Fruit fly (Drosophila melanogaster) Kc167 (cell line): Measurements from ENCODE around the gene betaCOP.

Source experiments
- Myc ChIP-seq: fragments of >200 bp; optimal IDR thresholded peaks from 2 replicates; lab custom pipeline; 2017; ENCODE audit warnings: missing external identifiers
- Sin3A ChIP-seq: fragments of >200 bp; optimal IDR thresholded peaks from 2 replicates; lab custom pipeline; 2018; ENCODE audit warnings: missing external identifiers
- h ChIP-seq: fragments of >200 bp; optimal IDR thresholded peaks from 3 replicates; lab custom pipeline; 2018; ENCODE audit warnings: missing external identifiers
- insv ChIP-seq: fragments of >200 bp; optimal IDR thresholded peaks from 3 replicates; lab custom pipeline; 2018; ENCODE audit warnings: missing external identifiers
- psq ChIP-seq: fragments of >200 bp; optimal IDR thresholded peaks from 2 replicates; lab custom pipeline; 2017; ENCODE audit warnings: missing external identifiers
- ttk ChIP-seq: sonication (Bioruptor generic); optimal IDR thresholded peaks from 2 replicates; lab custom pipeline; 2017; ENCODE audit warnings: missing external identifiers

Gene betaCOP

dm6 chrX:18385056-18385455, at the start of gene betaCOP:
Gene betaCOP, minus strand, starts transcription at chrX:18385242.
- TF ChIP-seq Myc (lab: Kevin White, UChicago): no peak
- TF ChIP-seq h (lab: Kevin White, UChicago): no peak
- TF ChIP-seq ttk (lab: Kevin White, UChicago): no peak

DNA sequence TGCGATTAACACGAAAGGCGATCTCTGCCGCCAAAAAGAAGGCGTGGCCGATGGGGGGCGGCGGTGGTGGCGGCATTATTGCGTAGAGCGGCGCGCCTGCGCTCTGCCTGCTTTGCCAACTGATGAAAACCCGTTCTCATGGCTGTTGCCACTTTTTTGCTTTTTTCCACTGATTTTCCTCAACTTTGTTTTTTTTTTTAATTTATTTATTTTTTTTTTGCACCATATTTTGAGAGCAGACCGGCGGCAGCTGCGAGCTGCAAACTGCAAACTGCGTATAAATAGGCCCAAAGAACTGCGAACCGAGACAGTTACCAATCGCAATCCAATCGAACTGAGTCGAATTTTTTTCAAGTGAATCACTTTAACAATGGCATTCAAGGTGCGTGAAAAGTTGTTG, 37.1 kb upstream of the betaCOP start, which contains the start of gene CG42323:
CG42323 (plus strand) TSS at position 302 of the 400 bp plus-strand sequence.
- TF ChIP-seq h (lab: Kevin White, UChicago) (no peak), Sin3A (lab: Kevin White, UChicago) (no peak)

dm6 chrX:18415115-18415514, 30.1 kb upstream of the betaCOP start, which contains the start of gene CG15056:
Gene CG15056, plus strand, starts transcription at chrX:18415415.
- no peak for TF ChIP-seq h (lab: Kevin White, UChicago)
- TF ChIP-seq ttk (lab: Kevin White, UChicago): no peak
- no peak for TF ChIP-seq insv
- no peak for TF ChIP-seq psq (lab: Kevin White, UChicago)
- TF ChIP-seq Sin3A (lab: Kevin White, UChicago): no peak

DNA sequence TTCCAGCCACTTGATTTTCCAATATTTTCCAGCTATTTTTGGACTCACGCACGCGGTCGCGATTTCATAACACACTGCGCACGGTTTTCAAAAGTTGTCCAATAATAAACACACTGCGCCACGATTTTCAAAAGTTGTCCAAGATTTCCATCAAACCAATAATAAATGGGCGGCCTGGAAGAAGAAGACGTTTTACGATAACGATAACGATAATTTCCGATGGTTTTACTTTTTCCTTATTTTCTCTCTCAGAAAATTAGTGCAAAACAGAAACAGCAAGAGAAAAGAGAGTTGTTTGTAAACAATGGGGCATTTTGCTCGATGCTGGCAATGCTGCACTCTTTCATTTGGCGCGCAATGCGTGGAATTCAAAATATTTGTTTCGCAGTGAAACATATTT, 24.9 kb upstream of the betaCOP start, which contains the start of gene Nt5b:
Nt5b (minus strand) TSS at position 207 of the 400 bp plus-strand sequence.
- TF ChIP-seq ttk (lab: Kevin White, UChicago) (no peak), Myc (lab: Kevin White, UChicago) (no peak), psq (lab: Kevin White, UChicago) (no peak), Sin3A (lab: Kevin White, UChicago) (no peak), h (lab: Kevin White, UChicago) (no peak), insv (no peak)

DNA sequence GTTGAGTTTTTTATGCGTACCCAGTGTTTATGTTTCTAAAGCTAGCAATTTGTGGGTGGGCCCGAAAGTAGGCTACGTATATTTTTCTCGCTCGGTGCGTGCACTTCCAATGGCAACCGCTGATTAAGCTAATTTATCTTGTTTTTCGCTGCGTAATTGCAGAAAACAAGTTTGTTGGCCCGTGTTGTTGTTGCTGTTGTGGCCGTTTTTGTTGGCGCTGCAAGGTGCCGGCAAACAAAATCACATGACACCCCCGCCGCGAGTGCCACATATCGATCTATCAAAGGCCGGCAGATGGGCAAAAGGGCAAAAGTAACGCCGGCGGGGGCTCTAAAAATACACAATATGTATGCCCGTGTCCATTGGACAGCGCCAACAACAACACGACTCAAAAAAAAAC, 24.4 kb upstream of the betaCOP start:
- no peak for TF ChIP-seq ttk (lab: Kevin White, UChicago)
- no peak for TF ChIP-seq h (lab: Kevin White, UChicago)
- no peak for TF ChIP-seq insv
- TF ChIP-seq Myc (lab: Kevin White, UChicago): no peak
- no peak for TF ChIP-seq psq (lab: Kevin White, UChicago)
- TF ChIP-seq Sin3A (lab: Kevin White, UChicago): no peak

- TF ChIP-seq psq (lab: Kevin White, UChicago) (no peak), h (lab: Kevin White, UChicago) (no peak), Sin3A (lab: Kevin White, UChicago) (no peak), Myc (lab: Kevin White, UChicago) (no peak), ttk (lab: Kevin White, UChicago) (no peak), insv (no peak)
Measured at dm6 chrX:18407394-18407721, 22.3 kb upstream of the betaCOP start.

DNA sequence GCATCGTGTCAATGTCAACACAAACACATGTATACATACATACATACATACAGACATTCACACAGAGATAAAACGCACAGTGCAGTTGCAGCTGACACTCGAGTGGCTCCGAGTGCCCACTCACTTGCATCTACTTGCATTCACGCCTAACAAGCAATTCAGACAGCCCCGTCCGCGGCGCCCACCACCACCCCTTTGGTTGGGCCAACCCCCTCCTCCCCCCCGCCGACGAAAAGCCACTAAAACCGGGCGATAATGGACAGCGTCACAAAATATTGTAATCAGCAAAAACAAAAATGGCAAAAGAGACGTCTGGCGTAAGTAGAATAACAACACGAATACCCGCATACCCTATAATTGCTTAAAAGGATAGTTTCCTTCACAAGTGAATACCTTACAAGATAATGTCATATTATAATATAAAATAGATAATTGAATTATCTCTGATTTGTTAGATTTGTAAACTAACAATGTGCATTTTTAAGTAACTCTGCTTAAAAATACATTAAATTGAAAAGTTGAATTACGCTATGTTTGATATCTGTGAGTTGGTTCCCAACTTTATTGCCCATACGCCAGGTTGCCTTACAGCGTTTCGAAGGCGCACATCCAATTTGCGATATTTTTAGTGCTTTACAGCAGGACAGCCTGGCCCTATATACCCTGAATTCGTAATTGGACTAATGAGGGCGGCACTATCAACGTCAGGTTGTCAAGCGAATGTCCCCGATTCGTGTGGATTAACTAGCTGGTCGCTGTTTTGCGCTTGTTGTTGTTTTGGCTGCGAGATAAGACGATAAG, 21.8 kb upstream of the betaCOP start:
- TF ChIP-seq ttk (lab: Kevin White, UChicago) (no peak), h (lab: Kevin White, UChicago) (no peak), Sin3A (lab: Kevin White, UChicago) (no peak), Myc (lab: Kevin White, UChicago) (no peak), psq (lab: Kevin White, UChicago) (no peak), insv (no peak)

- TF ChIP-seq h (lab: Kevin White, UChicago) (no peak), ttk (lab: Kevin White, UChicago) (no peak), insv (no peak)
Measured at dm6 chrX:18405567-18406059, 20.6 kb upstream of the betaCOP start.

dm6 chrX:18404632-18405238, 19.7 kb upstream of the betaCOP start:
- no peak for TF ChIP-seq insv
- TF ChIP-seq psq (lab: Kevin White, UChicago): no peak
- no peak for TF ChIP-seq ttk (lab: Kevin White, UChicago)
- TF ChIP-seq Myc (lab: Kevin White, UChicago): no peak
- TF ChIP-seq h (lab: Kevin White, UChicago): no peak
- TF ChIP-seq Sin3A (lab: Kevin White, UChicago): no peak

dm6 chrX:18404150-18404631, 19.1 kb upstream of the betaCOP start:
- no peak for TF ChIP-seq Sin3A (lab: Kevin White, UChicago)
- TF ChIP-seq psq (lab: Kevin White, UChicago): no peak
- no peak for TF ChIP-seq h (lab: Kevin White, UChicago)
- TF ChIP-seq insv: no peak
- TF ChIP-seq Myc (lab: Kevin White, UChicago): no peak
- TF ChIP-seq ttk (lab: Kevin White, UChicago): no peak

DNA sequence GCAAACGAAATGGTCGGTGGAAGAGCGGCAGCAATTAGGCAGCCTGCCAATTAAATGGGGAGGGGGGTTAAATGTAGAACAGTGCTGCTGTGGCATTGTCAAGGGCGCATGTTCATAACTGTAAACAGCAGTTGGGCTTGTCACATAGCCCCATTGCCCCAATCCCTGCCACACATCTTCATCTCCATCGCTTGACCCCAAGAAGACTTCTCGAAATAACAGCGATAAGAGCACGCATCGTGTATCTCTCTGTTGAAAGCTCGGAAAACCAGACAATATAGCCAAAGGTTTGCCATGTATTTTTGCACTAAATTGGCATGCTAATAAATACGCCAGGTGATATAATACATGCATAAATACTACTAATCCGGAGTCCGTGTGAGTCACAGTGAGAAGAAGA, 17.5 kb upstream of the betaCOP start:
- TF ChIP-seq ttk (lab: Kevin White, UChicago): no peak

DNA sequence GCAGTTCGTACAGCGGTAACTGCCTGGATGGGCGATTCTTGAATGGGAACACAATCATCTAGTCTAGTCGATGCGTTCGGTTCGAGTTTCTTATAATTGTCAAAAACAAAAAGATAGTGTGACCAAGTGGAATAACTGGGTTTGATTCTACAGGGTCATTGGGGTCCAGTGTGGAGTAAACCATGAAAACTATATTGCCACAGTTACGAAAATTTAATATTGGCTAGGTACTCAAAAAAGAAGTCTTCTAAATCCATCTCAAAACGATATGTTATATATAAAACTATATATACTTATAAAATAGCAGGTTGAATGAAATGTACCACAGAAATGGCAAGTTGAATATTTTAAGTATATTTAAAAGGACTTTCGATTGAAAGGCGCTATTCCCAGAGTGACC, 14.9 kb upstream of the betaCOP start, which contains the start of gene CG34328:
CG34328 (minus strand) TSS at position 101 of the 400 bp plus-strand sequence.
- TF ChIP-seq insv (no peak), ttk (lab: Kevin White, UChicago) (no peak), psq (lab: Kevin White, UChicago) (no peak), Myc (lab: Kevin White, UChicago) (no peak), Sin3A (lab: Kevin White, UChicago) (no peak), h (lab: Kevin White, UChicago) (no peak)
